Fruit fly (Drosophila melanogaster) whole organism, adult: ENCODE results near the gene CG5498.

Source experiments
- CG11617 ChIP-seq: fragments of 200-800 bp; sonication (Bioruptor generic); optimal IDR thresholded peaks from 2 replicates; lab custom pipeline; 2017; ENCODE audit warnings: mild to moderate bottlenecking, missing biosample characterization, missing genetic modification reagents, missing genetic modification characterization
- CG12768 ChIP-seq: fragments of 200-800 bp; sonication (Bioruptor generic); optimal IDR thresholded peaks from 2 replicates; lab custom pipeline; 2017; ENCODE audit warnings: missing biosample characterization, missing genetic modification characterization, mild to moderate bottlenecking, moderate library complexity, missing genetic modification reagents
- CG14711 ChIP-seq: fragments of 200-800 bp; sonication (Bioruptor generic); optimal IDR thresholded peaks from 2 replicates; lab custom pipeline; 2018; ENCODE audit warnings: missing biosample characterization, mild to moderate bottlenecking, missing genetic modification characterization, moderate library complexity
- CG1620 ChIP-seq: fragments of 200-800 bp; sonication (Bioruptor generic); optimal IDR thresholded peaks from 2 replicates; lab custom pipeline; 2016; ENCODE audit warnings: missing biosample characterization, missing genetic modification characterization
- CG33017 ChIP-seq: fragments of 200-800 bp; sonication (Bioruptor generic); optimal IDR thresholded peaks from 2 replicates; lab custom pipeline; 2018; ENCODE audit warnings: missing biosample characterization, mild to moderate bottlenecking, missing genetic modification characterization, moderate library complexity
- CG5204 ChIP-seq: fragments of 200-800 bp; sonication (Bioruptor generic); optimal IDR thresholded peaks from 2 replicates; lab custom pipeline; 2016; ENCODE audit warnings: missing biosample characterization, missing genetic modification characterization
- CG7045 ChIP-seq: fragments of 200-800 bp; sonication (Bioruptor generic); optimal IDR thresholded peaks from 2 replicates; lab custom pipeline; 2017; ENCODE audit warnings: missing biosample characterization, mild to moderate bottlenecking, missing genetic modification characterization
- CG7101 ChIP-seq: fragments of 200-800 bp; sonication (Bioruptor generic); optimal IDR thresholded peaks from 2 replicates; lab custom pipeline; 2018; ENCODE audit warnings: missing biosample characterization, mild to moderate bottlenecking, missing genetic modification characterization, moderate library complexity
- Clk ChIP-seq: fragments of 200-800 bp; sonication (Bioruptor generic); optimal IDR thresholded peaks from 2 replicates; lab custom pipeline; 2017; ENCODE audit warnings: missing biosample characterization, missing genetic modification characterization
- Crg-1 ChIP-seq: fragments of 200-800 bp; sonication (Bioruptor generic); optimal IDR thresholded peaks from 2 replicates; lab custom pipeline; 2016; ENCODE audit warnings: missing biosample characterization, missing genetic modification characterization
- Hr96 ChIP-seq: fragments of 200-800 bp; sonication (Bioruptor generic); optimal IDR thresholded peaks from 2 replicates; lab custom pipeline; 2016; ENCODE audit warnings: missing biosample characterization, missing genetic modification characterization
- Mnt ChIP-seq: fragments of 200-800 bp; sonication (Bioruptor generic); optimal IDR thresholded peaks from 2 replicates; lab custom pipeline; 2016; ENCODE audit warnings: missing biosample characterization, mild to moderate bottlenecking, missing genetic modification characterization
- bab1 ChIP-seq: fragments of 200-800 bp; sonication (Bioruptor generic); optimal IDR thresholded peaks from 3 replicates; lab custom pipeline; 2019; ENCODE audit warnings: missing biosample characterization, mild to moderate bottlenecking, missing genetic modification characterization, moderate library complexity
- cic ChIP-seq: fragments of 200-800 bp; sonication (Bioruptor generic); optimal IDR thresholded peaks from 2 replicates; lab custom pipeline; 2017; ENCODE audit warnings: missing biosample characterization, mild to moderate bottlenecking, missing genetic modification characterization, moderate library complexity
- cnc ChIP-seq, 2 experiments: fragments of >200 bp; optimal IDR thresholded peaks; 2 replicates each; lab custom pipeline; 2017
- kay ChIP-seq: fragments of 200-800 bp; sonication (Bioruptor generic); peaks from one replicate; lab custom pipeline; 2016; ENCODE audit warnings: missing biosample characterization, missing genetic modification characterization, borderline replicate concordance
- ovo ChIP-seq: fragments of 200-800 bp; sonication (Bioruptor generic); optimal IDR thresholded peaks from 2 replicates; lab custom pipeline; 2016; ENCODE audit warnings: missing biosample characterization, missing genetic modification characterization
- pad ChIP-seq: fragments of 200-800 bp; sonication (Bioruptor generic); optimal IDR thresholded peaks from 3 replicates; lab custom pipeline; 2017; ENCODE audit warnings: missing biosample characterization, missing genetic modification characterization, mild to moderate bottlenecking, moderate library complexity, missing genetic modification reagents
- tj ChIP-seq: fragments of 200-800 bp; sonication (Bioruptor generic); optimal IDR thresholded peaks from 3 replicates; lab custom pipeline; 2017; ENCODE audit warnings: missing biosample characterization, mild to moderate bottlenecking, missing genetic modification characterization, moderate library complexity
- toe ChIP-seq: fragments of 200-800 bp; sonication (Bioruptor generic); optimal IDR thresholded peaks from 2 replicates; lab custom pipeline; 2016; ENCODE audit warnings: missing biosample characterization, missing genetic modification characterization

Gene CG5498

dm6 chr3L:20384086-20384810 lies at the start of gene CG5498, which contains the start of gene fbl:
Gene CG5498, minus strand, starts transcription at chr3L:20384109.
Gene fbl, plus strand, starts transcription at chr3L:20384429.
- TF ChIP-seq Mnt (GFP tag; lab: Kevin White, UChicago), result peak; percentile 69
- peak; percentile 85 for TF ChIP-seq CG7045
- TF ChIP-seq pad (GFP tag; lab: Kevin White, UChicago), result peak; percentile 76
- TF ChIP-seq Clk, result peak; percentile 69
- peak; percentile 87 for TF ChIP-seq CG7101 (tag; lab: Kevin White, UChicago)
- peak; percentile 86 for TF ChIP-seq CG11617 (GFP tag; lab: Kevin White, UChicago)
- peak; percentile 59 for TF ChIP-seq ovo (GFP tag; lab: Kevin White, UChicago)
- TF ChIP-seq CG33017, result peak; percentile 85
- TF ChIP-seq toe (GFP tag; lab: Kevin White, UChicago), result peak; percentile 80
- TF ChIP-seq Hr96 (GFP tag; lab: Kevin White, UChicago), result peak; percentile 77
- peak; percentile 83 for TF ChIP-seq CG5204 (GFP tag; lab: Kevin White, UChicago)
- peak; percentile 78 for TF ChIP-seq bab1
- peak; percentile 37 for TF ChIP-seq cic
- peak; percentile 99 for TF ChIP-seq tj (GFP tag; lab: Kevin White, UChicago)
- TF ChIP-seq cnc (optimal IDR thresholded peaks at IDR 0.05; lab: Kevin White, UChicago), result peak in 1 of 2 experiments; percentile 27
- peak; percentile 81 for TF ChIP-seq CG1620 (GFP tag; lab: Kevin White, UChicago)
- peak; percentile 90 for TF ChIP-seq Crg-1 (GFP tag; lab: Kevin White, UChicago)
- TF ChIP-seq CG12768 (GFP tag; lab: Kevin White, UChicago), result peak; percentile 75
- no peak for TF ChIP-seq kay (GFP tag; lab: Kevin White, UChicago)
- TF ChIP-seq CG14711, result peak; percentile 84

dm6 chr3L:20432297-20432696 lies 48.4 kb upstream of the CG5498 start, which contains the start of the genes Las and Psn:
Gene Las, minus strand, starts transcription at chr3L:20432361.
Gene Psn, plus strand, starts transcription at chr3L:20432468.
- TF ChIP-seq ovo (GFP tag; lab: Kevin White, UChicago) (no peak), bab1 (peak; percentile 56), Hr96 (GFP tag; lab: Kevin White, UChicago) (no peak), cic (no peak), CG7101 (tag; lab: Kevin White, UChicago) (no peak), CG11617 (GFP tag; lab: Kevin White, UChicago) (peak; percentile 40), Mnt (GFP tag; lab: Kevin White, UChicago) (peak; percentile 39), kay (GFP tag; lab: Kevin White, UChicago) (no peak), pad (GFP tag; lab: Kevin White, UChicago) (no peak), CG7045 (no peak), CG12768 (GFP tag; lab: Kevin White, UChicago) (no peak), CG14711 (peak; percentile 23), CG1620 (GFP tag; lab: Kevin White, UChicago) (peak; percentile 12), Clk (no peak), Crg-1 (GFP tag; lab: Kevin White, UChicago) (no peak), CG33017 (no peak), CG5204 (GFP tag; lab: Kevin White, UChicago) (no peak), toe (GFP tag; lab: Kevin White, UChicago) (no peak), cnc (optimal IDR thresholded peaks at IDR 0.05; lab: Kevin White, UChicago) (no peak), tj (GFP tag; lab: Kevin White, UChicago) (peak; percentile 13)

- TF ChIP-seq CG5204 (GFP tag; lab: Kevin White, UChicago) (no peak), tj (GFP tag; lab: Kevin White, UChicago) (no peak), Crg-1 (GFP tag; lab: Kevin White, UChicago) (no peak), kay (GFP tag; lab: Kevin White, UChicago) (no peak), cnc (optimal IDR thresholded peaks at IDR 0.05; lab: Kevin White, UChicago) (no peak), CG33017 (no peak), CG7101 (tag; lab: Kevin White, UChicago) (no peak), ovo (GFP tag; lab: Kevin White, UChicago) (no peak), toe (GFP tag; lab: Kevin White, UChicago) (no peak), Mnt (GFP tag; lab: Kevin White, UChicago) (no peak), CG14711 (no peak)
These were observed 47.7 kb upstream of the CG5498 start for dm6 chr3L:20431619-20432018.

dm6 chr3L:20430182-20430581 lies 46.3 kb upstream of the CG5498 start, which contains the start of gene CG5262:
Gene CG5262, minus strand, starts transcription at chr3L:20430475.
- peak; percentile 63 for TF ChIP-seq tj (GFP tag; lab: Kevin White, UChicago)
- no peak for TF ChIP-seq CG7045
- no peak for TF ChIP-seq CG14711
- TF ChIP-seq CG5204 (GFP tag; lab: Kevin White, UChicago), result no peak
- TF ChIP-seq Clk, result no peak
- peak; percentile 32 for TF ChIP-seq bab1

dm6 chr3L:20427449-20427848 lies 43.5 kb upstream of the CG5498 start, which contains the start of gene CG5274:
Gene CG5274, minus strand, starts transcription at chr3L:20427666.
- TF ChIP-seq bab1 (peak; percentile 62), CG5204 (GFP tag; lab: Kevin White, UChicago) (no peak)

- no peak for TF ChIP-seq CG7045
- TF ChIP-seq CG14711, result no peak
- no peak for TF ChIP-seq cic
- no peak for TF ChIP-seq Clk
- TF ChIP-seq tj (GFP tag; lab: Kevin White, UChicago), result no peak
- TF ChIP-seq CG7101 (tag; lab: Kevin White, UChicago), result no peak
- no peak for TF ChIP-seq ovo (GFP tag; lab: Kevin White, UChicago)
- TF ChIP-seq Mnt (GFP tag; lab: Kevin White, UChicago), result no peak
- no peak for TF ChIP-seq pad (GFP tag; lab: Kevin White, UChicago)
- TF ChIP-seq toe (GFP tag; lab: Kevin White, UChicago), result no peak
- TF ChIP-seq Hr96 (GFP tag; lab: Kevin White, UChicago), result no peak
- TF ChIP-seq CG5204 (GFP tag; lab: Kevin White, UChicago), result no peak
- no peak for TF ChIP-seq Crg-1 (GFP tag; lab: Kevin White, UChicago)
These were observed 42.0 kb upstream of the CG5498 start, which contains the start of gene CG5282 for dm6 chr3L:20425888-20426287. Gene CG5282, minus strand, starts transcription at chr3L:20426071.
